Fruit fly (Drosophila melanogaster) whole organism, embryonic: Measurements from ENCODE around the gene CG42445.
A peak's percentile ranks its signal among the peaks of the same experiment; 100 is the strongest.

Experiments
- CG10147 ChIP-seq: fragments of 200-800 bp; sonication (Bioruptor generic); optimal IDR thresholded peaks from 2 replicates; lab custom pipeline; 2019; ENCODE audit warnings: missing biosample characterization, mild to moderate bottlenecking, missing genetic modification characterization, moderate library complexity
- CG10431 ChIP-seq: fragments of 200-800 bp; sonication (Bioruptor generic); optimal IDR thresholded peaks from 3 replicates; lab custom pipeline; 2018; ENCODE audit warnings: missing biosample characterization, mild to moderate bottlenecking, missing genetic modification characterization
- CG10543 ChIP-seq: fragments of 200-800 bp; sonication (Bioruptor generic); optimal IDR thresholded peaks from 3 replicates; lab custom pipeline; 2017; ENCODE audit warnings: missing biosample characterization, mild to moderate bottlenecking, missing genetic modification characterization, moderate library complexity
- CG11504 ChIP-seq: fragments of 200-800 bp; sonication (Bioruptor generic); optimal IDR thresholded peaks from 3 replicates; lab custom pipeline; 2019; ENCODE audit warnings: missing biosample characterization, mild to moderate bottlenecking, missing genetic modification characterization, moderate library complexity
- CG13123 ChIP-seq: fragments of 200-800 bp; sonication (Bioruptor generic); optimal IDR thresholded peaks from 2 replicates; lab custom pipeline; 2016; ENCODE audit warnings: missing biosample characterization, missing genetic modification characterization
- CG14860 ChIP-seq: fragments of 200-800 bp; sonication (Bioruptor generic); IDR thresholded peaks from 3 replicates; pipeline ENCODE4 v1.3.6; 2022; ENCODE audit warnings: missing biosample characterization, missing genetic modification characterization; ENCODE audit not compliant: partially characterized antibody
- CG1832 ChIP-seq: fragments of 200-800 bp; sonication (Bioruptor generic); optimal IDR thresholded peaks from 2 replicates; lab custom pipeline; 2017; ENCODE audit warnings: missing biosample characterization, mild to moderate bottlenecking, missing genetic modification characterization, inconsistent platforms
- CG2116 ChIP-seq: fragments of 200-800 bp; sonication (Bioruptor generic); optimal IDR thresholded peaks from 3 replicates; lab custom pipeline; 2018; ENCODE audit warnings: missing biosample characterization, mild to moderate bottlenecking, missing genetic modification characterization
- CG31224 ChIP-seq: fragments of 200-800 bp; sonication (Bioruptor generic); IDR thresholded peaks from 2 replicates; pipeline ENCODE4 v1.3.6; 2022; ENCODE audit warnings: missing biosample characterization, missing genetic modification characterization
- CG3407 ChIP-seq: fragments of 200-800 bp; sonication (Bioruptor generic); optimal IDR thresholded peaks from 2 replicates; lab custom pipeline; 2018; ENCODE audit warnings: missing biosample characterization, mild to moderate bottlenecking, missing genetic modification characterization
- CG3847 ChIP-seq: fragments of 200-800 bp; sonication (Bioruptor generic); IDR thresholded peaks from 2 replicates; pipeline ENCODE4 v1.3.6; 2022; ENCODE audit warnings: missing biosample characterization, missing genetic modification characterization
- CG7786 ChIP-seq: fragments of 200-800 bp; sonication (Bioruptor generic); optimal IDR thresholded peaks from 2 replicates; lab custom pipeline; 2016; ENCODE audit warnings: missing biosample characterization, missing genetic modification characterization
- CG8359 ChIP-seq: fragments of 200-800 bp; sonication (Bioruptor generic); optimal IDR thresholded peaks from 2 replicates; lab custom pipeline; 2017; ENCODE audit warnings: missing biosample characterization, mild to moderate bottlenecking, missing genetic modification characterization, borderline replicate concordance
- CG9727 ChIP-seq: fragments of 200-800 bp; sonication (Bioruptor generic); optimal IDR thresholded peaks from 3 replicates; lab custom pipeline; 2017; ENCODE audit warnings: missing biosample characterization, mild to moderate bottlenecking, missing genetic modification characterization
- CkIIα-i1 ChIP-seq: fragments of 200-800 bp; sonication (Bioruptor generic); IDR thresholded peaks from 2 replicates; pipeline ENCODE4 v1.3.6; 2022; ENCODE audit warnings: missing biosample characterization, missing genetic modification characterization
- Dref ChIP-seq: fragments of 200-800 bp; sonication (Bioruptor generic); IDR thresholded peaks from 2 replicates; pipeline ENCODE4 v1.3.6; 2022; ENCODE audit warnings: missing biosample characterization, missing genetic modification characterization
- Fer1 ChIP-seq: fragments of 200-800 bp; sonication (Bioruptor generic); optimal IDR thresholded peaks from 2 replicates; lab custom pipeline; 2017; ENCODE audit warnings: missing biosample characterization, mild to moderate bottlenecking, missing genetic modification characterization
- Gug ChIP-seq: fragments of 200-800 bp; sonication (Bioruptor generic); IDR thresholded peaks from 4 replicates; pipeline ENCODE4 v1.3.6; 2022; ENCODE audit warnings: missing biosample characterization, missing genetic modification characterization
- HLH3B ChIP-seq: fragments of 200-800 bp; sonication (Bioruptor generic); IDR thresholded peaks from 2 replicates; pipeline ENCODE4 v1.3.6; 2022; ENCODE audit warnings: missing biosample characterization, missing genetic modification characterization
- HLHmδ ChIP-seq: fragments of 200-800 bp; sonication (Bioruptor generic); optimal IDR thresholded peaks from 2 replicates; lab custom pipeline; 2018; ENCODE audit warnings: missing biosample characterization, mild to moderate bottlenecking, missing genetic modification characterization, moderate library complexity
- Hr3 ChIP-seq: fragments of 200-800 bp; sonication (Bioruptor generic); optimal IDR thresholded peaks from 3 replicates; lab custom pipeline; 2016; ENCODE audit warnings: missing biosample characterization, missing genetic modification characterization
- Med ChIP-seq: fragments of 200-800 bp; sonication (Bioruptor generic); peaks from one replicate; lab custom pipeline; 2016; ENCODE audit warnings: missing biosample characterization, missing genetic modification characterization, mild to moderate bottlenecking, inconsistent platforms, moderate library complexity
- Meics ChIP-seq: fragments of 200-800 bp; sonication (Bioruptor generic); optimal IDR thresholded peaks from 2 replicates; lab custom pipeline; 2017; ENCODE audit warnings: missing biosample characterization, mild to moderate bottlenecking, missing genetic modification characterization
- Pdp1 ChIP-seq, 2 experiments: fragments of 200-800 bp; sonication (Bioruptor generic); optimal IDR thresholded peaks; 3 replicates each; lab custom pipeline; 2016; ENCODE audit warnings: missing biosample characterization in 2 of 2, missing genetic modification characterization in 2 of 2, mild to moderate bottlenecking in 1 of 2, moderate library complexity in 1 of 2
- Ravus ChIP-seq: fragments of 200-800 bp; sonication (Bioruptor generic); IDR thresholded peaks from 2 replicates; pipeline ENCODE4 v1.3.6; 2022; ENCODE audit warnings: missing biosample characterization, missing genetic modification characterization
- ap ChIP-seq: fragments of 200-800 bp; sonication (Bioruptor generic); IDR thresholded peaks from 2 replicates; pipeline ENCODE4 v1.3.6; 2022; ENCODE audit warnings: missing biosample characterization, missing genetic modification characterization
- bcd ChIP-seq: fragments of 200-800 bp; sonication (Bioruptor generic); optimal IDR thresholded peaks from 2 replicates; lab custom pipeline; 2017; ENCODE audit warnings: missing biosample characterization, mild to moderate bottlenecking, missing genetic modification characterization
- crp ChIP-seq, 2 experiments: fragments of 200-800 bp; sonication (Bioruptor generic); optimal IDR thresholded peaks; 2 replicates in 1 of 2; 3 replicates in 1 of 2; lab custom pipeline; 2017; ENCODE audit warnings: missing biosample characterization in 2 of 2, missing genetic modification characterization in 2 of 2, mild to moderate bottlenecking in 1 of 2, moderate library complexity in 1 of 2
- dmrt11E ChIP-seq: fragments of 200-800 bp; sonication (Bioruptor generic); optimal IDR thresholded peaks from 3 replicates; lab custom pipeline; 2018; ENCODE audit warnings: missing biosample characterization, mild to moderate bottlenecking, missing genetic modification characterization, moderate library complexity
- gce ChIP-seq: fragments of 200-800 bp; sonication (Bioruptor generic); IDR thresholded peaks from 3 replicates; pipeline ENCODE4 v1.3.6; 2022; ENCODE audit warnings: missing biosample characterization, missing genetic modification characterization
- hb ChIP-seq: fragments of 200-800 bp; sonication (Bioruptor generic); IDR thresholded peaks from 3 replicates; pipeline ENCODE4 v1.3.6; 2022; ENCODE audit warnings: missing biosample characterization, missing genetic modification characterization; ENCODE audit not compliant: partially characterized antibody
- hkb ChIP-seq, 2 experiments: fragments of 200-800 bp in 1 of 2; fragments of >200 bp in 1 of 2; sonication (Bioruptor generic) in 1 of 2; IDR thresholded peaks in 1 of 2; optimal IDR thresholded peaks in 1 of 2; 2 replicates each; pipeline versions ENCODE4 v1.3.6 to Lab custom; 2017 to 2022; ENCODE audit warnings: missing biosample characterization in 1 of 2, missing genetic modification characterization in 1 of 2
- jigr1 ChIP-seq: fragments of 200-800 bp; sonication (Bioruptor generic); IDR thresholded peaks from 3 replicates; pipeline ENCODE4 v1.3.6; 2022; ENCODE audit warnings: missing biosample characterization, missing genetic modification characterization
- lab ChIP-seq: fragments of 200-800 bp; sonication (Bioruptor generic); optimal IDR thresholded peaks from 3 replicates; lab custom pipeline; 2017; ENCODE audit warnings: missing biosample characterization, missing genetic modification characterization, mild to moderate bottlenecking, moderate library complexity, missing genetic modification reagents
- org-1 ChIP-seq: fragments of 200-800 bp; sonication (Bioruptor generic); optimal IDR thresholded peaks from 2 replicates; lab custom pipeline; 2017; ENCODE audit warnings: missing biosample characterization, missing genetic modification characterization
- psq ChIP-seq: fragments of 200-800 bp; sonication (Bioruptor generic); optimal IDR thresholded peaks from 2 replicates; lab custom pipeline; 2017; ENCODE audit warnings: missing biosample characterization, missing genetic modification characterization
- row ChIP-seq: fragments of 200-800 bp; sonication (Bioruptor generic); IDR thresholded peaks from 3 replicates; pipeline ENCODE4 v1.3.6; 2022; ENCODE audit warnings: missing biosample characterization, missing genetic modification characterization
- salm ChIP-seq: fragments of 200-800 bp; sonication (Bioruptor generic); optimal IDR thresholded peaks from 2 replicates; lab custom pipeline; 2018; ENCODE audit warnings: missing biosample characterization, mild to moderate bottlenecking, missing genetic modification characterization
- sc ChIP-seq, 3 experiments: fragments of >200 bp in 2 of 3; fragments of 200-800 bp in 1 of 3; sonication (Bioruptor generic) in 1 of 3; optimal IDR thresholded peaks; 2 replicates in 2 of 3; 3 replicates in 1 of 3; lab custom pipeline; 2017; ENCODE audit warnings: mild to moderate bottlenecking in 1 of 3, missing biosample characterization in 1 of 3, missing genetic modification characterization in 1 of 3, missing genetic modification reagents in 1 of 3
- scrt ChIP-seq: fragments of 200-800 bp; sonication (Bioruptor generic); optimal IDR thresholded peaks from 2 replicates; lab custom pipeline; 2018; ENCODE audit warnings: missing biosample characterization, mild to moderate bottlenecking, missing genetic modification characterization, moderate library complexity
- sens ChIP-seq: fragments of 200-800 bp; sonication (Bioruptor generic); peaks from one replicate; lab custom pipeline; 2016; ENCODE audit warnings: missing biosample characterization, missing genetic modification characterization
- sima ChIP-seq: fragments of 200-800 bp; sonication (Bioruptor generic); optimal IDR thresholded peaks from 2 replicates; lab custom pipeline; 2016; ENCODE audit warnings: missing biosample characterization, missing genetic modification characterization
- slbo ChIP-seq: fragments of 200-800 bp; sonication (Bioruptor generic); IDR thresholded peaks from 2 replicates; pipeline ENCODE4 v1.3.6; 2022; ENCODE audit warnings: missing biosample characterization, missing genetic modification characterization
- ssp ChIP-seq: fragments of 200-800 bp; sonication (Bioruptor generic); IDR thresholded peaks from 2 replicates; pipeline ENCODE4 v1.3.6; 2022; ENCODE audit warnings: missing biosample characterization, missing genetic modification characterization
- stwl ChIP-seq: fragments of 200-800 bp; sonication (Bioruptor generic); optimal IDR thresholded peaks from 3 replicates; lab custom pipeline; 2018; ENCODE audit warnings: missing biosample characterization, mild to moderate bottlenecking, missing genetic modification characterization, moderate library complexity
- sug ChIP-seq: fragments of 200-800 bp; optimal IDR thresholded peaks from 2 replicates; lab custom pipeline; 2019; ENCODE audit warnings: missing biosample characterization, mild to moderate bottlenecking, missing genetic modification characterization, moderate library complexity
- trem ChIP-seq: fragments of 200-800 bp; optimal IDR thresholded peaks from 3 replicates; lab custom pipeline; 2019; ENCODE audit warnings: missing biosample characterization, mild to moderate bottlenecking, missing genetic modification characterization, moderate library complexity
- wor ChIP-seq: fragments of 200-800 bp; sonication (Bioruptor generic); IDR thresholded peaks from 2 replicates; pipeline ENCODE4 v1.3.6; 2022; ENCODE audit warnings: missing biosample characterization, missing genetic modification characterization

CG42445 gene

dm6 chr3L:8116809-8117208 lies 41.9 kb downstream of the CG42445 start (continued):
- no peak for TF ChIP-seq trem
- no peak for TF ChIP-seq Dref
- no peak for TF ChIP-seq Hr3
- no peak for TF ChIP-seq gce (GFP tag; lab: Robert Waterston, UW)
- no peak for TF ChIP-seq crp (GFP tag; optimal IDR thresholded peaks at IDR 0.05; lab: Kevin White, UChicago)
- TF ChIP-seq hkb (optimal IDR thresholded peaks at IDR 0.05; lab: Kevin White, UChicago) = no peak
- TF ChIP-seq hkb (GFP tag; IDR thresholded peaks at IDR 0.05; lab: Robert Waterston, UW) = 0 out of 2 replicates have a peak, but pooled peaks have one; percentile 15
- TF ChIP-seq row (GFP tag; lab: Robert Waterston, UW) = 0 out of 3 replicates have a peak, but pooled peaks have one; percentile 19
- no peak for TF ChIP-seq CkIIα-i1 (GFP tag; lab: Robert Waterston, UW)
- no peak for TF ChIP-seq CG3847
- TF ChIP-seq Pdp1 (GFP tag; optimal IDR thresholded peaks at IDR 0.05; lab: Kevin White, UChicago) = peak in 1 of 2 experiments; percentile 76
- no peak for TF ChIP-seq sc (optimal IDR thresholded peaks at IDR 0.05; lab: Kevin White, UChicago)
- no peak for TF ChIP-seq sc (GFP tag; optimal IDR thresholded peaks at IDR 0.05; lab: Kevin White, UChicago)
- no peak for TF ChIP-seq HLHmδ (GFP tag; lab: Kevin White, UChicago)
- TF ChIP-seq Gug (GFP tag; lab: Robert Waterston, UW) = 0 out of 4 replicates have a peak, but pooled peaks have one; percentile 15
- TF ChIP-seq CG14860 (GFP tag; lab: Robert Waterston, UW) = no peak
- no peak for TF ChIP-seq CG2116 (GFP tag; lab: Kevin White, UChicago)
- peak; percentile 48; the same call in 1 of the 2 replicates for TF ChIP-seq slbo (GFP tag; lab: Robert Waterston, UW)
- TF ChIP-seq Med (GFP tag; lab: Kevin White, UChicago) = peak; percentile 74
- TF ChIP-seq HLH3B = no peak
- TF ChIP-seq sens (GFP tag; lab: Kevin White, UChicago) = peak; percentile 73
- no peak for TF ChIP-seq CG7786 (GFP tag; lab: Kevin White, UChicago)
- no peak for TF ChIP-seq dmrt11E (tag; lab: Kevin White, UChicago)
- no peak for TF ChIP-seq bcd (GFP tag; lab: Kevin White, UChicago)
- no peak for TF ChIP-seq Meics (GFP tag; lab: Kevin White, UChicago)
- peak; percentile 18 for TF ChIP-seq CG10543 (GFP tag; lab: Kevin White, UChicago)
- no peak for TF ChIP-seq stwl (tag; lab: Kevin White, UChicago)
- TF ChIP-seq hb (GFP tag; lab: Robert Waterston, UW) = no peak
- peak; percentile 31 for TF ChIP-seq sug (tag; lab: Kevin White, UChicago)

dm6 chr3L:8115864-8116528 lies 42.7 kb downstream of the CG42445 start, which contains the start of the genes Arp3 and msk:
Gene Arp3, minus strand, starts transcription at chr3L:8115902.
Gene msk, plus strand, starts transcription at chr3L:8116179.
- no peak; the same call in 1 of the 2 replicates for TF ChIP-seq Ravus (GFP tag; lab: Robert Waterston, UW)
- peak; percentile 58 for TF ChIP-seq scrt (GFP tag; lab: Kevin White, UChicago)
- TF ChIP-seq org-1 (GFP tag; lab: Kevin White, UChicago) = peak; percentile 71
- TF ChIP-seq CG10147 (GFP tag; lab: Kevin White, UChicago) = peak; percentile 81
- TF ChIP-seq CG31224 = peak; percentile 58; the same call in 1 of the 2 replicates
- peak; percentile 58 for TF ChIP-seq CG10431 (GFP tag; lab: Kevin White, UChicago)
- peak; percentile 58 for TF ChIP-seq salm (tag; lab: Kevin White, UChicago)
- no peak for TF ChIP-seq CG1832 (GFP tag; lab: Kevin White, UChicago)
- TF ChIP-seq Fer1 (GFP tag; lab: Kevin White, UChicago) = peak; percentile 84
- TF ChIP-seq ap (GFP tag; lab: Robert Waterston, UW) = peak; percentile 11; the same call in 1 of the 2 replicates
- peak; percentile 88 for TF ChIP-seq lab (GFP tag; lab: Kevin White, UChicago)
- peak; percentile 71 for TF ChIP-seq ssp (GFP tag; lab: Robert Waterston, UW)
- TF ChIP-seq CG8359 (GFP tag; lab: Kevin White, UChicago) = no peak
- TF ChIP-seq CG3407 (GFP tag; lab: Kevin White, UChicago) = no peak
- TF ChIP-seq CG9727 (GFP tag; lab: Kevin White, UChicago) = peak; percentile 79
- TF ChIP-seq jigr1 (GFP tag; lab: Robert Waterston, UW) = no peak
- TF ChIP-seq row (GFP tag; lab: Robert Waterston, UW) = peak; percentile 87
- TF ChIP-seq CG13123 (GFP tag; lab: Kevin White, UChicago) = peak; percentile 76
- no peak for TF ChIP-seq CG11504 (tag; lab: Kevin White, UChicago)
- peak; percentile 41 for TF ChIP-seq sima (GFP tag; lab: Kevin White, UChicago)
- TF ChIP-seq psq = peak; percentile 53
- no peak for TF ChIP-seq wor (GFP tag; lab: Robert Waterston, UW)
